Fruit fly (Drosophila melanogaster) whole organism, embryonic: ENCODE results near the gene CG13038.

ENCODE experiments used
- Abd-B ChIP-seq: fragments of 200-800 bp; sonication (Bioruptor generic); optimal IDR thresholded peaks from 2 replicates; lab custom pipeline; 2018; ENCODE audit warnings: missing biosample characterization, mild to moderate bottlenecking, missing genetic modification characterization, moderate library complexity
- Ada2b ChIP-seq: fragments of 200-800 bp; sonication (Bioruptor generic); IDR thresholded peaks from 2 replicates; pipeline ENCODE4 v1.3.6; 2022; ENCODE audit warnings: missing biosample characterization, missing genetic modification characterization
- C15 ChIP-seq: fragments of 200-800 bp; sonication (Bioruptor generic); IDR thresholded peaks from 3 replicates; pipeline ENCODE4 v1.3.6; 2022; ENCODE audit warnings: missing biosample characterization, missing genetic modification characterization
- CG11093 ChIP-seq: fragments of 200-800 bp; sonication (Bioruptor generic); IDR thresholded peaks from 3 replicates; pipeline ENCODE4 v1.3.6; 2022; ENCODE audit warnings: missing biosample characterization, missing genetic modification characterization
- CG12155 ChIP-seq: fragments of 200-800 bp; sonication (Bioruptor generic); optimal IDR thresholded peaks from 3 replicates; lab custom pipeline; 2016; ENCODE audit warnings: missing biosample characterization, missing genetic modification characterization
- CG12659 ChIP-seq: fragments of 200-800 bp; sonication (Bioruptor generic); optimal IDR thresholded peaks from 3 replicates; lab custom pipeline; 2017; ENCODE audit warnings: mild to moderate bottlenecking, missing biosample characterization, missing genetic modification reagents, missing genetic modification characterization
- CG13287 ChIP-seq: fragments of 200-800 bp; sonication (Bioruptor generic); IDR thresholded peaks from 2 replicates; pipeline ENCODE4 v1.3.6; 2022; ENCODE audit warnings: missing biosample characterization, missing genetic modification characterization; ENCODE audit not compliant: partially characterized antibody
- CG15011 ChIP-seq: fragments of 200-800 bp; sonication (Bioruptor generic); optimal IDR thresholded peaks from 3 replicates; lab custom pipeline; 2018; ENCODE audit warnings: missing biosample characterization, mild to moderate bottlenecking, missing genetic modification characterization
- CG1602 ChIP-seq: fragments of 200-800 bp; sonication (Bioruptor generic); optimal IDR thresholded peaks from 3 replicates; lab custom pipeline; 2016; ENCODE audit warnings: missing biosample characterization, missing genetic modification characterization
- CG16813 ChIP-seq: fragments of 200-800 bp; sonication (Bioruptor generic); IDR thresholded peaks from 3 replicates; pipeline ENCODE4 v1.3.6; 2022; ENCODE audit warnings: missing biosample characterization, missing genetic modification characterization; ENCODE audit not compliant: partially characterized antibody
- CG16863 ChIP-seq: fragments of 200-800 bp; sonication (Bioruptor generic); optimal IDR thresholded peaks from 3 replicates; lab custom pipeline; 2016; ENCODE audit warnings: missing biosample characterization, missing genetic modification characterization
- CG17361 ChIP-seq: fragments of 200-800 bp; sonication (Bioruptor generic); IDR thresholded peaks from 3 replicates; pipeline ENCODE4 v1.3.6; 2022; ENCODE audit warnings: missing biosample characterization, missing genetic modification characterization
- CG2116 ChIP-seq: fragments of 200-800 bp; sonication (Bioruptor generic); optimal IDR thresholded peaks from 3 replicates; lab custom pipeline; 2018; ENCODE audit warnings: missing biosample characterization, mild to moderate bottlenecking, missing genetic modification characterization
- CG2199 ChIP-seq: fragments of 200-800 bp; sonication (Bioruptor generic); IDR thresholded peaks from 3 replicates; pipeline ENCODE4 v1.3.6; 2022; ENCODE audit warnings: missing biosample characterization, missing genetic modification characterization
- CG32772 ChIP-seq: fragments of 200-800 bp; sonication (Bioruptor generic); IDR thresholded peaks from 2 replicates; pipeline ENCODE4 v1.3.6; 2022; ENCODE audit warnings: missing biosample characterization, missing genetic modification characterization
- CG3281 ChIP-seq: fragments of 200-800 bp; sonication (Bioruptor generic); optimal IDR thresholded peaks from 3 replicates; lab custom pipeline; 2017; ENCODE audit warnings: missing biosample characterization, mild to moderate bottlenecking, missing genetic modification characterization
- CG42726 ChIP-seq: fragments of 200-800 bp; sonication (Bioruptor generic); IDR thresholded peaks from 2 replicates; pipeline ENCODE4 v1.3.6; 2022; ENCODE audit warnings: missing biosample characterization, missing genetic modification characterization; ENCODE audit not compliant: partially characterized antibody
- CG4282 ChIP-seq: fragments of 200-800 bp; sonication (Bioruptor generic); optimal IDR thresholded peaks from 2 replicates; lab custom pipeline; 2016; ENCODE audit warnings: missing biosample characterization, missing genetic modification characterization
- CG8290 ChIP-seq, 3 experiments: fragments of 200-800 bp; sonication (Bioruptor generic); optimal IDR thresholded peaks; 2 replicates each; lab custom pipeline; 2016 to 2019; ENCODE audit warnings: missing biosample characterization in 3 of 3, missing genetic modification characterization in 3 of 3, mild to moderate bottlenecking in 2 of 3, moderate library complexity in 1 of 3
- CG8944 ChIP-seq: fragments of 200-800 bp; sonication (Bioruptor generic); optimal IDR thresholded peaks from 3 replicates; lab custom pipeline; 2016; ENCODE audit warnings: missing biosample characterization, missing genetic modification characterization
- CG9609 ChIP-seq: fragments of 200-800 bp; sonication (Bioruptor generic); optimal IDR thresholded peaks from 3 replicates; lab custom pipeline; 2016; ENCODE audit warnings: missing biosample characterization, missing genetic modification characterization
- CHES-1-like ChIP-seq: fragments of 200-800 bp; sonication (Bioruptor generic); optimal IDR thresholded peaks from 2 replicates; lab custom pipeline; 2016; ENCODE audit warnings: missing biosample characterization, missing genetic modification characterization
- Deaf1 ChIP-seq: fragments of 200-800 bp; optimal IDR thresholded peaks from 3 replicates; lab custom pipeline; 2019; ENCODE audit warnings: missing biosample characterization, mild to moderate bottlenecking, missing genetic modification characterization, moderate library complexity
- Dek ChIP-seq: fragments of 200-800 bp; sonication (Bioruptor generic); optimal IDR thresholded peaks from 3 replicates; lab custom pipeline; 2019; ENCODE audit warnings: missing biosample characterization, mild to moderate bottlenecking, missing genetic modification characterization, moderate library complexity
- HLH54F ChIP-seq: fragments of 200-800 bp; sonication (Bioruptor generic); optimal IDR thresholded peaks from 3 replicates; lab custom pipeline; 2016; ENCODE audit warnings: missing biosample characterization, missing genetic modification characterization
- NFAT ChIP-seq: fragments of 200-800 bp; sonication (Bioruptor generic); IDR thresholded peaks from 2 replicates; pipeline ENCODE4 v1.3.6; 2022; ENCODE audit warnings: missing biosample characterization, missing genetic modification characterization
- PHDP ChIP-seq: fragments of 200-800 bp; sonication (Bioruptor generic); optimal IDR thresholded peaks from 3 replicates; lab custom pipeline; 2018; ENCODE audit warnings: missing biosample characterization, mild to moderate bottlenecking, missing genetic modification characterization, moderate library complexity
- Vsx1 ChIP-seq: fragments of 200-800 bp; sonication (Bioruptor generic); optimal IDR thresholded peaks from 2 replicates; lab custom pipeline; 2017; ENCODE audit warnings: missing biosample characterization, mild to moderate bottlenecking, missing genetic modification characterization, missing genetic modification reagents
- Xrp1 ChIP-seq: fragments of 200-800 bp; sonication (Bioruptor generic); IDR thresholded peaks from 2 replicates; pipeline ENCODE4 v1.3.6; 2022; ENCODE audit warnings: missing biosample characterization, missing genetic modification characterization
- ap ChIP-seq: fragments of 200-800 bp; sonication (Bioruptor generic); IDR thresholded peaks from 2 replicates; pipeline ENCODE4 v1.3.6; 2022; ENCODE audit warnings: missing biosample characterization, missing genetic modification characterization
- az2 ChIP-seq: fragments of 200-800 bp; sonication (Bioruptor generic); optimal IDR thresholded peaks from 3 replicates; lab custom pipeline; 2016; ENCODE audit warnings: missing biosample characterization, missing genetic modification characterization
- bcd ChIP-seq: fragments of 200-800 bp; sonication (Bioruptor generic); optimal IDR thresholded peaks from 2 replicates; lab custom pipeline; 2017; ENCODE audit warnings: missing biosample characterization, mild to moderate bottlenecking, missing genetic modification characterization
- chinmo ChIP-seq: fragments of 200-800 bp; sonication (Bioruptor generic); IDR thresholded peaks from 4 replicates; pipeline ENCODE4 v1.3.6; 2022; ENCODE audit warnings: missing biosample characterization, missing genetic modification characterization; ENCODE audit not compliant: partially characterized antibody
- disco-r ChIP-seq: fragments of 200-800 bp; sonication (Bioruptor generic); optimal IDR thresholded peaks from 2 replicates; lab custom pipeline; 2016; ENCODE audit warnings: missing biosample characterization, missing genetic modification characterization
- gro ChIP-seq: fragments of 200-800 bp; sonication (Bioruptor generic); optimal IDR thresholded peaks from 2 replicates; lab custom pipeline; 2016; ENCODE audit warnings: missing biosample characterization, missing genetic modification characterization
- otp ChIP-seq: fragments of 200-800 bp; sonication (Bioruptor generic); IDR thresholded peaks from 3 replicates; pipeline ENCODE4, ENCODE4 v1.3.6; 2022; ENCODE audit warnings: missing biosample characterization, missing genetic modification characterization
- pan ChIP-seq, 4 experiments: fragments of >200 bp in 3 of 4; fragments of 200-800 bp in 1 of 4; sonication (Bioruptor generic) in 1 of 4; optimal IDR thresholded peaks in 3 of 4; IDR thresholded peaks in 1 of 4; 2 replicates each; pipeline versions ENCODE4 v1.3.6 to Lab custom; 2017 to 2022; ENCODE audit warnings: missing biosample characterization in 2 of 4, missing genetic modification characterization in 2 of 4, mixed read lengths in 1 of 4
- pita ChIP-seq: fragments of 200-800 bp; sonication (Bioruptor generic); optimal IDR thresholded peaks from 2 replicates; lab custom pipeline; 2017; ENCODE audit warnings: missing biosample characterization, mild to moderate bottlenecking, missing genetic modification characterization
- pzg ChIP-seq: fragments of 200-800 bp; sonication (Bioruptor generic); optimal IDR thresholded peaks from 3 replicates; lab custom pipeline; 2018; ENCODE audit warnings: missing biosample characterization, mild to moderate bottlenecking, missing genetic modification characterization, moderate library complexity
- ranshi ChIP-seq: fragments of 200-800 bp; sonication (Bioruptor generic); IDR thresholded peaks from 2 replicates; pipeline ENCODE4 v1.3.6; 2022; ENCODE audit warnings: missing biosample characterization, missing genetic modification characterization
- repo ChIP-seq: fragments of 200-800 bp; sonication (Bioruptor generic); optimal IDR thresholded peaks from 2 replicates; lab custom pipeline; 2016; ENCODE audit warnings: missing biosample characterization, missing genetic modification characterization
- shn ChIP-seq: fragments of 200-800 bp; sonication (Bioruptor generic); optimal IDR thresholded peaks from 3 replicates; lab custom pipeline; 2016; ENCODE audit warnings: missing biosample characterization, missing genetic modification characterization
- slp2 ChIP-seq: fragments of 200-800 bp; sonication (Bioruptor generic); optimal IDR thresholded peaks from 2 replicates; lab custom pipeline; 2016; ENCODE audit warnings: missing biosample characterization, missing genetic modification characterization
- sob ChIP-seq: fragments of 200-800 bp; sonication (Bioruptor generic); IDR thresholded peaks from 2 replicates; pipeline ENCODE4 v1.3.6; 2022; ENCODE audit warnings: missing biosample characterization, missing genetic modification characterization
- tin ChIP-seq: fragments of 200-800 bp; sonication (Bioruptor generic); optimal IDR thresholded peaks from 3 replicates; lab custom pipeline; 2016; ENCODE audit warnings: missing biosample characterization, missing genetic modification characterization
- wor ChIP-seq: fragments of 200-800 bp; sonication (Bioruptor generic); IDR thresholded peaks from 2 replicates; pipeline ENCODE4 v1.3.6; 2022; ENCODE audit warnings: missing biosample characterization, missing genetic modification characterization
- z ChIP-seq: fragments of 200-800 bp; sonication (Bioruptor generic); IDR thresholded peaks from 3 replicates; pipeline ENCODE4 v1.3.6; 2022; ENCODE audit warnings: missing biosample characterization, missing genetic modification characterization

The CG13038 gene

dm6 chr3L:16295447-16295846 is 32.2 kb downstream of the CG13038 start, which contains the start of gene CG4962:
TSS of gene CG4962 (minus strand) at chr3L:16295547.
- TF ChIP-seq CG11093 (GFP tag; lab: Robert Waterston, UW) (no peak), gro (GFP tag; lab: Kevin White, UChicago) (no peak), CG2116 (GFP tag; lab: Kevin White, UChicago) (no peak), repo (GFP tag; lab: Kevin White, UChicago) (no peak), Xrp1 (no peak), CG2199 (no peak), CG17361 (GFP tag; lab: Robert Waterston, UW) (no peak), bcd (GFP tag; lab: Kevin White, UChicago) (no peak), CG16813 (no peak), PHDP (tag; lab: Kevin White, UChicago) (no peak)

dm6 chr3L:16291678-16292077 is 36.0 kb downstream of the CG13038 start:
- TF ChIP-seq Abd-B (peak; percentile 11), z (GFP tag; lab: Robert Waterston, UW) (0 out of 3 replicates have a peak, but pooled peaks have one; percentile 17), pita (no peak), otp (GFP tag; lab: Robert Waterston, UW) (no peak), CG12659 (GFP tag; lab: Kevin White, UChicago) (no peak), CG1602 (GFP tag; lab: Kevin White, UChicago) (no peak), CG13287 (peak; percentile 10; the same call in 1 of the 2 replicates), CG42726 (0 out of 2 replicates have a peak, but pooled peaks have one; percentile 34), Vsx1 (peak; percentile 49), ap (GFP tag; lab: Robert Waterston, UW) (no peak)

- TF ChIP-seq slp2 (no peak), C15 (0 out of 3 replicates have a peak, but pooled peaks have one; percentile 11)
Observed at dm6 chr3L:16290850-16291249, 36.8 kb downstream of the CG13038 start, which contains the start of gene CG13045. TSS of gene CG13045 (minus strand) at chr3L:16290950.

- TF ChIP-seq Dek (tag; lab: Kevin White, UChicago) = no peak
- TF ChIP-seq Deaf1 (tag; lab: Kevin White, UChicago) = no peak
- no peak for TF ChIP-seq CG8290 (GFP tag; optimal IDR thresholded peaks at IDR 0.05; lab: Kevin White, UChicago)
- TF ChIP-seq CG8290 (tag; optimal IDR thresholded peaks at IDR 0.05; lab: Kevin White, UChicago) = no peak
- no peak for TF ChIP-seq shn (GFP tag; lab: Kevin White, UChicago)
- TF ChIP-seq tin = peak; percentile 10
- no peak for TF ChIP-seq CG15011 (GFP tag; lab: Kevin White, UChicago)
- TF ChIP-seq NFAT (GFP tag; lab: Robert Waterston, UW) = no peak
- 0 out of 2 replicates have a peak, but pooled peaks have one; percentile 28 for TF ChIP-seq ranshi (GFP tag; lab: Robert Waterston, UW)
- no peak for TF ChIP-seq pan (optimal IDR thresholded peaks at IDR 0.05; lab: Kevin White, UChicago)
- TF ChIP-seq pan (GFP tag; optimal IDR thresholded peaks at IDR 0.05 in 1 of 2, IDR thresholded peaks at IDR 0.05 in 1 of 2) = peak in 1 of 2 experiments; percentile 37
- no peak for TF ChIP-seq CHES-1-like (GFP tag; lab: Kevin White, UChicago)
- peak; percentile 3 for TF ChIP-seq CG12155 (GFP tag; lab: Kevin White, UChicago)
- no peak for TF ChIP-seq disco-r (GFP tag; lab: Kevin White, UChicago)
- no peak for TF ChIP-seq CG3281 (GFP tag; lab: Kevin White, UChicago)
- no peak for TF ChIP-seq sob
- no peak for TF ChIP-seq HLH54F (GFP tag; lab: Kevin White, UChicago)
- TF ChIP-seq CG32772 = 0 out of 2 replicates have a peak, but pooled peaks have one; percentile 25
- peak; percentile 58; the same call in 1 of the 2 replicates for TF ChIP-seq Ada2b (GFP tag; lab: Robert Waterston, UW)
- no peak for TF ChIP-seq CG4282 (GFP tag; lab: Kevin White, UChicago)
- peak; percentile 31 for TF ChIP-seq az2
- no peak for TF ChIP-seq chinmo (GFP tag; lab: Robert Waterston, UW)
- TF ChIP-seq CG8944 (GFP tag; lab: Kevin White, UChicago) = no peak
- no peak for TF ChIP-seq pzg (GFP tag; lab: Kevin White, UChicago)
- TF ChIP-seq wor (GFP tag; lab: Robert Waterston, UW) = no peak
- TF ChIP-seq CG9609 (GFP tag; lab: Kevin White, UChicago) = no peak
- no peak for TF ChIP-seq CG16863
Observed at dm6 chr3L:16289067-16289466, 38.6 kb downstream of the CG13038 start.
